Worm (Caenorhabditis elegans) whole organism, L1 larva: Measurements from ENCODE around the gene szy-20.

Source experiments
- C04F5.9 ChIP-seq: sonication (generic microtip); optimal IDR thresholded peaks from 2 replicates; lab custom pipeline; 2016; ENCODE audit warnings: missing genetic modification characterization, missing compliant biosample characterization
- Y116A8C.19 ChIP-seq: sonication (generic microtip); optimal IDR thresholded peaks from 2 replicates; lab custom pipeline; 2016; ENCODE audit warnings: missing compliant biosample characterization, missing genetic modification characterization, borderline replicate concordance
- aha-1 ChIP-seq: fragments of 150-350 bp; optimal IDR thresholded peaks from 2 replicates; lab custom pipeline; 2014; ENCODE audit warnings: missing biosample characterization, missing genetic modification characterization
- aly-2 ChIP-seq: fragments of 150-350 bp; optimal IDR thresholded peaks from 2 replicates; lab custom pipeline; 2014; ENCODE audit warnings: missing biosample characterization, missing genetic modification characterization
- ama-1 ChIP-seq: fragments of 150-350 bp; optimal IDR thresholded peaks from 2 replicates; lab custom pipeline; 2014
- blmp-1 ChIP-seq: fragments of 150-350 bp; optimal IDR thresholded peaks from 2 replicates; lab custom pipeline; 2014; ENCODE audit warnings: missing biosample characterization, missing genetic modification characterization
- ceh-82 ChIP-seq, 3 experiments: fragments of 150-350 bp in 1 of 3; sonication (generic microtip) in 2 of 3; optimal IDR thresholded peaks; 2 replicates each; lab custom pipeline; 2014 to 2017; ENCODE audit warnings: missing biosample characterization in 3 of 3, missing genetic modification characterization in 3 of 3
- ceh-88 ChIP-seq: fragments of 200-800 bp; sonication (Bioruptor generic); IDR thresholded peaks from 2 replicates; pipeline ENCODE4 v1.3.6; 2022; ENCODE audit warnings: missing genetic modification characterization, missing compliant biosample characterization
- ceh-90 ChIP-seq: sonication (generic microtip); optimal IDR thresholded peaks from 2 replicates; lab custom pipeline; 2016; ENCODE audit warnings: missing genetic modification characterization, missing compliant biosample characterization
- ces-1 ChIP-seq: fragments of 150-350 bp; optimal IDR thresholded peaks from 2 replicates; lab custom pipeline; 2014; ENCODE audit warnings: missing biosample characterization, missing genetic modification reagents, missing genetic modification characterization
- efl-1 ChIP-seq, 4 experiments: fragments of 150-350 bp; optimal IDR thresholded peaks in 3 of 4; peaks in 1 of 4; 1 replicate in 1 of 4; 2 replicates in 3 of 4; lab custom pipeline; 2014; ENCODE audit warnings: missing biosample characterization in 2 of 4, missing genetic modification characterization in 2 of 4, missing genetic modification reagents in 2 of 4
- egl-13 ChIP-seq: sonication (generic microtip); optimal IDR thresholded peaks from 2 replicates; lab custom pipeline; 2016; ENCODE audit warnings: missing genotype, missing genetic modification reagents, missing genetic modification characterization, missing compliant biosample characterization
- elt-3 ChIP-seq, 6 experiments: fragments of 150-350 bp in 1 of 6; sonication (generic microtip); optimal IDR thresholded peaks; 2 replicates each; lab custom pipeline; 2017 to 2018; ENCODE audit warnings: missing biosample characterization in 6 of 6, missing genetic modification characterization in 6 of 6, inconsistent platforms in 1 of 6
- ets-5 ChIP-seq: fragments of 200-800 bp; sonication (Bioruptor generic); IDR thresholded peaks from 2 replicates; pipeline ENCODE4 v1.3.6; 2022; ENCODE audit warnings: missing genetic modification characterization, missing compliant biosample characterization
- fkh-4 ChIP-seq: sonication (generic microtip); optimal IDR thresholded peaks from 2 replicates; lab custom pipeline; 2016; ENCODE audit warnings: missing compliant biosample characterization, missing genetic modification characterization, borderline replicate concordance
- hlh-17 ChIP-seq: fragments of 200-800 bp; sonication (Bioruptor generic); optimal IDR thresholded peaks from 2 replicates; lab custom pipeline; 2018; ENCODE audit warnings: missing genetic modification characterization, mild to moderate bottlenecking, missing compliant biosample characterization, moderate library complexity, borderline replicate concordance
- hpl-2 ChIP-seq: fragments of 150-350 bp; optimal IDR thresholded peaks from 2 replicates; lab custom pipeline; 2014; ENCODE audit warnings: missing biosample characterization, missing genetic modification reagents, missing genetic modification characterization
- isw-1 ChIP-seq: fragments of 200-800 bp; sonication (Bioruptor generic); IDR thresholded peaks from 2 replicates; pipeline ENCODE4 v1.3.6; 2022; ENCODE audit warnings: missing genetic modification characterization, missing compliant biosample characterization
- lin-15B ChIP-seq: fragments of 150-350 bp; sonication (generic microtip); optimal IDR thresholded peaks from 3 replicates; lab custom pipeline; 2014; ENCODE audit warnings: missing biosample characterization, missing genetic modification characterization
- lin-35 ChIP-seq, 2 experiments: fragments of 150-350 bp; optimal IDR thresholded peaks; 2 replicates each; lab custom pipeline; 2014; ENCODE audit warnings: missing biosample characterization in 2 of 2, missing genetic modification characterization in 2 of 2, missing genetic modification reagents in 2 of 2
- lir-3 ChIP-seq: sonication (generic microtip); optimal IDR thresholded peaks from 2 replicates; lab custom pipeline; 2016; ENCODE audit warnings: mild to moderate bottlenecking, missing genetic modification characterization, moderate library complexity, missing compliant biosample characterization; ENCODE audit not compliant: poor library complexity
- lsy-2 ChIP-seq, 2 experiments: fragments of 150-350 bp; optimal IDR thresholded peaks; 2 replicates each; lab custom pipeline; 2014; ENCODE audit warnings: missing biosample characterization in 2 of 2, missing genetic modification characterization in 2 of 2
- mef-2 ChIP-seq: fragments of 150-350 bp; optimal IDR thresholded peaks from 2 replicates; lab custom pipeline; 2014; ENCODE audit warnings: missing biosample characterization, missing genetic modification characterization
- nhr-12 ChIP-seq: sonication (generic microtip); optimal IDR thresholded peaks from 2 replicates; lab custom pipeline; 2017; ENCODE audit warnings: missing biosample characterization, missing genetic modification characterization
- nhr-19 ChIP-seq: fragments of 200-800 bp; sonication (Bioruptor generic); conservative IDR thresholded peaks from 2 replicates; pipeline ENCODE4 v1.3.6; 2022; ENCODE audit warnings: missing genetic modification characterization, missing compliant biosample characterization
- nhr-20 ChIP-seq: sonication (generic microtip); optimal IDR thresholded peaks from 2 replicates; lab custom pipeline; 2016; ENCODE audit warnings: mild to moderate bottlenecking, missing genetic modification characterization, missing compliant biosample characterization
- nhr-237 ChIP-seq: fragments of 150-350 bp; optimal IDR thresholded peaks from 2 replicates; lab custom pipeline; 2014; ENCODE audit warnings: missing biosample characterization, missing genetic modification characterization
- nhr-28 ChIP-seq: fragments of 150-350 bp; optimal IDR thresholded peaks from 2 replicates; lab custom pipeline; 2014; ENCODE audit warnings: missing biosample characterization, missing genetic modification characterization
- nhr-47 ChIP-seq: sonication (generic microtip); optimal IDR thresholded peaks from 2 replicates; lab custom pipeline; 2016; ENCODE audit warnings: mild to moderate bottlenecking, missing genetic modification characterization, moderate library complexity, missing compliant biosample characterization
- nhr-71 ChIP-seq: sonication (generic microtip); optimal IDR thresholded peaks from 2 replicates; lab custom pipeline; 2016; ENCODE audit warnings: mild to moderate bottlenecking, missing genetic modification characterization, moderate library complexity, missing compliant biosample characterization
- nhr-77 ChIP-seq: fragments of 150-350 bp; optimal IDR thresholded peaks from 2 replicates; lab custom pipeline; 2014; ENCODE audit warnings: missing biosample characterization, missing genetic modification characterization
- nhr-85 ChIP-seq: sonication (generic microtip); peaks from one replicate; lab custom pipeline; 2016; ENCODE audit warnings: missing genetic modification characterization, inconsistent platforms, missing compliant biosample characterization
- nhr-90 ChIP-seq: sonication (generic microtip); optimal IDR thresholded peaks from 2 replicates; lab custom pipeline; 2016; ENCODE audit warnings: mild to moderate bottlenecking, missing genetic modification characterization, missing compliant biosample characterization; ENCODE audit not compliant: poor library complexity
- pag-3 ChIP-seq: sonication (generic microtip); optimal IDR thresholded peaks from 2 replicates; lab custom pipeline; 2017; ENCODE audit warnings: missing genetic modification characterization, mild to moderate bottlenecking, missing compliant biosample characterization, antibody characterized with exemption, borderline replicate concordance; ENCODE audit not compliant: insufficient read depth
- pax-3 ChIP-seq: fragments of 200-800 bp; sonication (Bioruptor generic); optimal IDR thresholded peaks from 2 replicates; lab custom pipeline; 2018; ENCODE audit warnings: mild to moderate bottlenecking, missing genetic modification characterization, moderate library complexity, missing compliant biosample characterization
- rnt-1 ChIP-seq: sonication (generic microtip); optimal IDR thresholded peaks from 2 replicates; lab custom pipeline; 2016; ENCODE audit warnings: mild to moderate bottlenecking, missing genetic modification characterization, moderate library complexity, missing compliant biosample characterization
- snu-23 ChIP-seq: sonication (generic microtip); optimal IDR thresholded peaks from 2 replicates; lab custom pipeline; 2016; ENCODE audit warnings: missing genetic modification characterization, missing compliant biosample characterization
- sox-4 ChIP-seq: sonication (generic microtip); optimal IDR thresholded peaks from 2 replicates; lab custom pipeline; 2016; ENCODE audit warnings: missing genetic modification characterization, missing compliant biosample characterization
- sptf-1 ChIP-seq: fragments of 150-350 bp; optimal IDR thresholded peaks from 2 replicates; lab custom pipeline; 2014; ENCODE audit warnings: missing biosample characterization, missing genetic modification characterization
- sup-37 ChIP-seq: fragments of 200-800 bp; sonication (Bioruptor generic); optimal IDR thresholded peaks from 2 replicates; lab custom pipeline; 2018; ENCODE audit warnings: mild to moderate bottlenecking, missing genetic modification characterization, missing compliant biosample characterization
- tbx-2 ChIP-seq: sonication (generic microtip); optimal IDR thresholded peaks from 2 replicates; lab custom pipeline; 2016; ENCODE audit warnings: missing genetic modification characterization, missing compliant biosample characterization
- tlp-1 ChIP-seq: fragments of 150-350 bp; optimal IDR thresholded peaks from 2 replicates; lab custom pipeline; 2014; ENCODE audit warnings: missing biosample characterization, missing genetic modification characterization
- unc-130 ChIP-seq: fragments of 150-350 bp; optimal IDR thresholded peaks from 2 replicates; lab custom pipeline; 2017; ENCODE audit warnings: missing biosample characterization, missing genetic modification characterization, inconsistent platforms
- unc-30 ChIP-seq: sonication (generic microtip); optimal IDR thresholded peaks from 2 replicates; lab custom pipeline; 2017; ENCODE audit warnings: missing biosample characterization, missing genetic modification characterization
- unc-86 ChIP-seq: sonication (generic microtip); optimal IDR thresholded peaks from 2 replicates; lab custom pipeline; 2016; ENCODE audit warnings: missing genetic modification characterization, missing compliant biosample characterization
- unc-98 ChIP-seq: fragments of 200-800 bp; sonication (Bioruptor generic); IDR thresholded peaks from 2 replicates; pipeline ENCODE4 v1.3.6; 2022; ENCODE audit warnings: missing genetic modification characterization, missing compliant biosample characterization
- vab-15 ChIP-seq: sonication (generic microtip); optimal IDR thresholded peaks from 2 replicates; lab custom pipeline; 2017; ENCODE audit warnings: missing genotype, mild to moderate bottlenecking, missing genetic modification characterization, missing compliant biosample characterization
- zag-1 ChIP-seq: fragments of 150-350 bp; optimal IDR thresholded peaks from 2 replicates; lab custom pipeline; 2014; ENCODE audit warnings: missing biosample characterization, missing genetic modification characterization
- zip-4 ChIP-seq: fragments of 200-800 bp; sonication (Bioruptor generic); optimal IDR thresholded peaks from 2 replicates; lab custom pipeline; 2018; ENCODE audit warnings: mild to moderate bottlenecking, missing genetic modification characterization, moderate library complexity, missing compliant biosample characterization
- ztf-4 ChIP-seq: fragments of 150-350 bp; optimal IDR thresholded peaks from 2 replicates; lab custom pipeline; 2014; ENCODE audit warnings: missing biosample characterization, missing genetic modification characterization

The szy-20 gene

ce11 chrII:8933693-8934432 is 35.3 kb downstream of the szy-20 start, which contains the start of gene T21B10.3:
Gene T21B10.3 (plus strand): TSS chrII:8934382.
- TF ChIP-seq nhr-90 (peak; percentile 11), fkh-4 (no peak), ceh-90 (tag; lab: Kevin White, UChicago) (no peak), pax-3 (no peak), efl-1 (optimal IDR thresholded peaks at IDR 0.05; lab: Kevin White, UChicago) (peak; percentile 3 to 15), efl-1 (GFP tag; optimal IDR thresholded peaks at IDR 0.05 in 1 of 2; lab: Kevin White, UChicago) (no peak), nhr-71 (tag; lab: Kevin White, UChicago) (peak; percentile 56), ceh-88 (GFP tag; lab: Robert Waterston, UW) (0 out of 2 replicates have a peak, but pooled peaks have one; percentile 15), lir-3 (tag; lab: Kevin White, UChicago) (no peak), lin-35 (GFP tag; optimal IDR thresholded peaks at IDR 0.05; lab: Kevin White, UChicago) (no peak), aly-2 (tag; lab: Kevin White, UChicago) (peak; percentile 72), ces-1 (GFP tag; lab: Kevin White, UChicago) (no peak), ceh-82 (tag; optimal IDR thresholded peaks at IDR 0.05; lab: Kevin White, UChicago) (no peak), elt-3 (tag; optimal IDR thresholded peaks at IDR 0.05; lab: Kevin White, UChicago) (no peak), pag-3 (tag; lab: Kevin White, UChicago) (no peak), ztf-4 (tag; lab: Kevin White, UChicago) (peak; percentile 20), vab-15 (tag; lab: Kevin White, UChicago) (no peak), egl-13 (tag; lab: Kevin White, UChicago) (no peak), blmp-1 (tag; lab: Kevin White, UChicago) (no peak), ets-5 (no peak), tbx-2 (tag; lab: Kevin White, UChicago) (no peak), hpl-2 (no peak), nhr-12 (tag; lab: Kevin White, UChicago) (no peak), hlh-17 (GFP tag; lab: Kevin White, UChicago) (no peak), lsy-2 (tag; optimal IDR thresholded peaks at IDR 0.05; lab: Kevin White, UChicago) (peak in 1 of 2 experiments; percentile 16), C04F5.9 (tag; lab: Kevin White, UChicago) (no peak), isw-1 (GFP tag; lab: Robert Waterston, UW) (no peak), nhr-28 (tag; lab: Kevin White, UChicago) (no peak), sox-4 (tag; lab: Kevin White, UChicago) (no peak), unc-30 (tag; lab: Kevin White, UChicago) (no peak), lin-15B (tag; lab: Kevin White, UChicago) (no peak), nhr-85 (peak; percentile 63), nhr-47 (peak; percentile 14), unc-98 (no peak), snu-23 (GFP tag; lab: Kevin White, UChicago) (no peak), zip-4 (no peak), sptf-1 (tag; lab: Kevin White, UChicago) (no peak), mef-2 (tag; lab: Kevin White, UChicago) (no peak), unc-130 (tag; lab: Kevin White, UChicago) (no peak), ama-1 (lab: Kevin White, UChicago) (peak; percentile 83), tlp-1 (tag; lab: Kevin White, UChicago) (no peak), sup-37 (GFP tag; lab: Kevin White, UChicago) (no peak), Y116A8C.19 (tag; lab: Kevin White, UChicago) (no peak), nhr-20 (tag; lab: Kevin White, UChicago) (no peak), aha-1 (tag; lab: Kevin White, UChicago) (no peak), nhr-237 (tag; lab: Kevin White, UChicago) (no peak), nhr-77 (tag; lab: Kevin White, UChicago) (no peak), rnt-1 (tag; lab: Kevin White, UChicago) (peak; percentile 22), unc-86 (tag; lab: Kevin White, UChicago) (no peak), zag-1 (tag; lab: Kevin White, UChicago) (no peak), nhr-19 (peak; percentile 8)
